Worm (Caenorhabditis elegans) whole organism, mixed stage, embryonic: Measurements from ENCODE around the gene F44E7.4.

ENCODE experiments used
- M03D4.4 ChIP-seq: sonication (generic microtip); optimal IDR thresholded peaks from 2 replicates; lab custom pipeline; 2017; ENCODE audit warnings: mild to moderate bottlenecking, missing genetic modification characterization, missing compliant biosample characterization
- bed-3 ChIP-seq: fragments of 200-800 bp; sonication (Bioruptor generic); optimal IDR thresholded peaks from 3 replicates; lab custom pipeline; 2018; ENCODE audit warnings: mild to moderate bottlenecking, missing genetic modification characterization, moderate library complexity, missing compliant biosample characterization
- blmp-1 ChIP-seq: fragments of 150-350 bp; optimal IDR thresholded peaks from 2 replicates; lab custom pipeline; 2014; ENCODE audit warnings: missing biosample characterization, missing genetic modification characterization
- ceh-39 ChIP-seq: fragments of 150-350 bp; optimal IDR thresholded peaks from 2 replicates; lab custom pipeline; 2014; ENCODE audit warnings: missing biosample characterization, missing genetic modification characterization
- ceh-43 ChIP-seq: fragments of 200-800 bp; sonication (Bioruptor generic); optimal IDR thresholded peaks from 2 replicates; lab custom pipeline; 2018; ENCODE audit warnings: mild to moderate bottlenecking, missing genetic modification characterization, moderate library complexity, missing compliant biosample characterization
- ceh-83 ChIP-seq: fragments of 200-800 bp; sonication (Bioruptor generic); optimal IDR thresholded peaks from 2 replicates; lab custom pipeline; 2018; ENCODE audit warnings: mild to moderate bottlenecking, missing genetic modification characterization, missing compliant biosample characterization
- ces-1 ChIP-seq: fragments of 150-350 bp; optimal IDR thresholded peaks from 2 replicates; lab custom pipeline; 2014; ENCODE audit warnings: missing biosample characterization, missing genetic modification reagents, missing genetic modification characterization
- cnd-1 ChIP-seq: fragments of 200-800 bp; sonication (Bioruptor generic); optimal IDR thresholded peaks from 2 replicates; lab custom pipeline; 2018; ENCODE audit warnings: mild to moderate bottlenecking, missing genetic modification characterization, missing compliant biosample characterization
- drap-1 ChIP-seq: fragments of 200-800 bp; sonication (Bioruptor generic); optimal IDR thresholded peaks from 3 replicates; lab custom pipeline; 2018; ENCODE audit warnings: mild to moderate bottlenecking, missing genetic modification characterization, missing compliant biosample characterization
- elt-1 ChIP-seq: sonication (generic microtip); optimal IDR thresholded peaks from 2 replicates; lab custom pipeline; 2017; ENCODE audit warnings: missing genetic modification characterization, mild to moderate bottlenecking, missing compliant biosample characterization, antibody characterized with exemption, moderate library complexity, borderline replicate concordance; ENCODE audit not compliant: insufficient read depth
- elt-3 ChIP-seq: fragments of 150-350 bp; optimal IDR thresholded peaks from 2 replicates; lab custom pipeline; 2014; ENCODE audit warnings: missing biosample characterization, missing genetic modification characterization
- flh-1 ChIP-seq: fragments of 200-800 bp; sonication (Bioruptor generic); optimal IDR thresholded peaks from 2 replicates; lab custom pipeline; 2018; ENCODE audit warnings: mild to moderate bottlenecking, missing genetic modification characterization, moderate library complexity, missing compliant biosample characterization
- hlh-1 ChIP-seq: fragments of 150-350 bp; optimal IDR thresholded peaks from 2 replicates; lab custom pipeline; 2014; ENCODE audit warnings: missing biosample characterization, missing genetic modification reagents, missing genetic modification characterization
- lin-13 ChIP-seq: fragments of 150-350 bp; optimal IDR thresholded peaks from 2 replicates; lab custom pipeline; 2014; ENCODE audit warnings: missing biosample characterization, missing genetic modification characterization
- lin-32 ChIP-seq: fragments of 200-800 bp; sonication (Bioruptor generic); optimal IDR thresholded peaks from 2 replicates; lab custom pipeline; 2018; ENCODE audit warnings: mild to moderate bottlenecking, missing genetic modification characterization, missing compliant biosample characterization
- lsy-2 ChIP-seq: fragments of 150-350 bp; optimal IDR thresholded peaks from 2 replicates; lab custom pipeline; 2014; ENCODE audit warnings: missing biosample characterization, missing genetic modification characterization
- mab-5 ChIP-seq: fragments of 150-350 bp; optimal IDR thresholded peaks from 2 replicates; lab custom pipeline; 2014; ENCODE audit warnings: missing biosample characterization, missing genetic modification characterization
- mep-1 ChIP-seq: fragments of 150-350 bp; optimal IDR thresholded peaks from 2 replicates; lab custom pipeline; 2017; ENCODE audit warnings: missing biosample characterization, missing genetic modification reagents, missing genetic modification characterization, inconsistent platforms
- mls-2 ChIP-seq: sonication (generic microtip); optimal IDR thresholded peaks from 2 replicates; lab custom pipeline; 2016; ENCODE audit warnings: mild to moderate bottlenecking, missing genetic modification characterization, moderate library complexity, missing compliant biosample characterization
- nhr-12 ChIP-seq: fragments of 150-350 bp; optimal IDR thresholded peaks from 2 replicates; lab custom pipeline; 2014; ENCODE audit warnings: missing biosample characterization, missing genetic modification characterization
- nhr-237 ChIP-seq: fragments of 150-350 bp; optimal IDR thresholded peaks from 2 replicates; lab custom pipeline; 2014; ENCODE audit warnings: missing biosample characterization, missing genetic modification characterization
- nhr-28 ChIP-seq: fragments of 150-350 bp; optimal IDR thresholded peaks from 2 replicates; lab custom pipeline; 2014; ENCODE audit warnings: missing biosample characterization, missing genetic modification characterization
- nhr-76 ChIP-seq: sonication (generic microtip); optimal IDR thresholded peaks from 2 replicates; lab custom pipeline; 2017; ENCODE audit warnings: missing biosample characterization, missing genetic modification characterization
- pha-4 ChIP-seq: fragments of 150-350 bp; optimal IDR thresholded peaks from 2 replicates; lab custom pipeline; 2018; ENCODE audit warnings: missing biosample characterization, missing genetic modification reagents, missing genetic modification characterization
- sem-2 ChIP-seq: fragments of 200-800 bp; sonication (Bioruptor generic); optimal IDR thresholded peaks from 2 replicates; lab custom pipeline; 2018; ENCODE audit warnings: mild to moderate bottlenecking, missing genetic modification characterization, missing compliant biosample characterization
- snpc-4 ChIP-seq: fragments of 150-350 bp; optimal IDR thresholded peaks from 2 replicates; lab custom pipeline; 2014; ENCODE audit warnings: missing biosample characterization, missing genetic modification characterization
- sptf-1 ChIP-seq: sonication (generic microtip); optimal IDR thresholded peaks from 2 replicates; lab custom pipeline; 2017; ENCODE audit warnings: mild to moderate bottlenecking, missing genetic modification characterization, moderate library complexity, missing compliant biosample characterization
- unc-120 ChIP-seq: sonication (generic microtip); optimal IDR thresholded peaks from 2 replicates; lab custom pipeline; 2017; ENCODE audit warnings: missing genetic modification characterization, missing compliant biosample characterization; ENCODE audit not compliant: poor library complexity, severe bottlenecking
- unc-39 ChIP-seq: fragments of 150-350 bp; optimal IDR thresholded peaks from 2 replicates; lab custom pipeline; 2014; ENCODE audit warnings: missing biosample characterization, missing genetic modification characterization
- unc-62 ChIP-seq: fragments of 150-350 bp; optimal IDR thresholded peaks from 2 replicates; lab custom pipeline; 2014; ENCODE audit warnings: missing biosample characterization, missing genetic modification reagents, missing genetic modification characterization
- ztf-11 ChIP-seq: fragments of 150-350 bp; optimal IDR thresholded peaks from 2 replicates; lab custom pipeline; 2014; ENCODE audit warnings: missing biosample characterization, missing genetic modification characterization

F44E7.4 gene

DNA sequence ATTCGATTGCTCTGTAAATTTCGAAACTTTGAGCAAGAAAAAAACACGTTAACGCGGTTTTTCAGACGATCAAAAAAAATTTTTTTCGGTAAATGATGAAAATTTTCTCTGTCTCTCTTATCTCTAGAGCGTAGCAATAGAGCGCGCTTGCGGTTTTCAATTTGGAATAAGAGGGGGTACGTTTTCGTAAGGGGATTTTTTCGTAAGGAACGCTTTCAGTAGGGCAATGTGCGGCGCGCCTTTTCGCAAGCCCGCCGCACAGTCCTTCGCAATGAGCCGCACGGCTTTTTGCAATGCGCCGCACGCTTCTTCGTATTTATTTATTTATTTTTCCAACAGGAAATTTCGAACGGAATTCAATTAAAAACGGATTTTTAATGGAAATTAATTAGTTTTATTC, at the start of gene F44E7.4:
TSS of gene F44E7.4 (minus strand) at position 13 of the 400 bp plus-strand sequence.
- TF ChIP-seq lsy-2 (tag; lab: Kevin White, UChicago) = peak; percentile 43
- peak; percentile 7 for TF ChIP-seq unc-120 (tag; lab: Kevin White, UChicago)
- peak; percentile 61 for TF ChIP-seq mep-1 (tag; lab: Kevin White, UChicago)
- peak; percentile 18 for TF ChIP-seq lin-13 (tag; lab: Kevin White, UChicago)

DNA sequence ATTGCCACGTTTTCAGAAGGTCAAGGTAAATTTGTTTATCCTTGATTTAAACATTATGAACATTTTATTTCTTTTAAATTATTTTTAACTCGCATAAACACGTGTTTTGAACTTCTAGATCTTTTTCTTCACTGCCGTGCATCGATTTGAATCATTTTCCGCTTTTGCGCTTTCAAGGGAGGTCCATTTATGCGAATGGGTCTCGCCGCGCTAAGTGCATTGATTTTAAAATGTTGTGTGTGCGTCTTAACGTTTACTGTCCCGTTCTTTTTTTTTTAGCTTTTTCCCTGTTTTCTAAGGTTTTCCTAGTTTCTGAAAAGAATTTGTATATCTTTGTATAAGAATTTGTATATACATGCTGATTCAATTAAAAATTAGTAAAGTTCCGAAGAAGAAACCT, 48.7 kb upstream of the F44E7.4 start:
- TF ChIP-seq drap-1 (GFP tag; lab: Kevin White, UChicago) (no peak), cnd-1 (tag; lab: Kevin White, UChicago) (no peak), hlh-1 (tag; lab: Kevin White, UChicago) (no peak), ztf-11 (tag; lab: Kevin White, UChicago) (no peak), ceh-43 (no peak), lin-32 (GFP tag; lab: Kevin White, UChicago) (no peak), pha-4 (tag; lab: Kevin White, UChicago) (no peak), snpc-4 (tag; lab: Kevin White, UChicago) (no peak), ceh-39 (tag; lab: Kevin White, UChicago) (no peak), elt-3 (tag; lab: Kevin White, UChicago) (no peak), nhr-12 (no peak), sptf-1 (no peak), ceh-83 (GFP tag; lab: Kevin White, UChicago) (no peak), mep-1 (tag; lab: Kevin White, UChicago) (no peak), ces-1 (no peak), mab-5 (tag; lab: Kevin White, UChicago) (no peak), blmp-1 (tag; lab: Kevin White, UChicago) (no peak)
- TF ChIP-seq, all 35 proteins: peak for 0

DNA sequence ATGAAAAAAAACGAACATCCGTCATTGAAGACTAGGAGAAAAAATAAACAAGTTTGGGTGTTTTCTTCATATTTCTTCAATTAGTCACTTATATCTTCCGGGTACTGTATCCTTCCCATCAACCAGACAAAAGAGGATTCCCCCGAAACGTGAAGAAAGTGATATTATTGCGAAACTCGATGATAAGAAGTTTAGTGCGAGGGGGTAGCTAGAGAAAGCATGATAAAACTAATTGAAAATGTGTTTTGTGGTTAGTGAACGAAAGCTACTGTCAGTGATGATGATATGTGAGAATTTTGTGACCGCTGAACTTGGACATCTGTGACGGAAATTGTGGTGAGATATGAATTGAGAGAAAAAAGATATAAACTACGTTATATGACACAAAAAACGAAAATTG, 46.2 kb upstream of the F44E7.4 start:
- TF ChIP-seq nhr-237 (tag; lab: Kevin White, UChicago) (no peak), elt-3 (tag; lab: Kevin White, UChicago) (peak; percentile 27), bed-3 (GFP tag; lab: Kevin White, UChicago) (no peak), ceh-39 (tag; lab: Kevin White, UChicago) (no peak)
- TF ChIP-seq, all 35 proteins: peak for 1

DNA sequence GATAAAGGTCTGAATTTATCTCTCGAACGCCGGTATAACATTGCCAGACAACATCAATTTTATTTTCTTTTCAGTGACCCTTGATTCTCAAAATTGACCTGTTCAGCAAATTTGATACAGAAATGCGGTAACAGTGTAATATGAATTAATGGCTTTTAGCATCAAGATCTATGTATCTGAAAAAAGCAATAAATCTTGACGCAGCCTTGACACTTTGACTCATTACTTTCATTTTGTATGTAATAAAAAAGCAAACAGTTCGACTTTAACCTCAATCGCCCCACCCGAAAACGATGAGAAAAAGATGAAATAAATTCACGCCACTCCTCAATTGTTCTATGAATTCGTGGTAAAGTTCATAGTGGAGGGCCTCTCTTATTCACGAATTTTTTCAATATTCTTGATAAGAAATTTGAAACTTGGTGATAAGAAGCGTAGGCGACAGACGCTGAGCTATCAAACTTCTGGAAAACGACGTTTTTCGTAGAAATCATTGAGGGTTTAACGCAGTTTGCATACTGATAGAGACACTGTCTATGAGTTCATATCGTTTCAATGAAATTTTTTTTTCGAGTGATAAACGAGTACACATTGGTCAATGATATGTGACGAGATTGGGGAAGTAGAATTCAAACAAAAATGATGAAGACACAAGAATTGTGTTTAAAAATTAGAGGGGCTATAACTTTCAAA, 44.8 kb upstream of the F44E7.4 start:
- TF ChIP-seq mab-5 (tag; lab: Kevin White, UChicago) (no peak), nhr-76 (tag; lab: Kevin White, UChicago) (no peak)

DNA sequence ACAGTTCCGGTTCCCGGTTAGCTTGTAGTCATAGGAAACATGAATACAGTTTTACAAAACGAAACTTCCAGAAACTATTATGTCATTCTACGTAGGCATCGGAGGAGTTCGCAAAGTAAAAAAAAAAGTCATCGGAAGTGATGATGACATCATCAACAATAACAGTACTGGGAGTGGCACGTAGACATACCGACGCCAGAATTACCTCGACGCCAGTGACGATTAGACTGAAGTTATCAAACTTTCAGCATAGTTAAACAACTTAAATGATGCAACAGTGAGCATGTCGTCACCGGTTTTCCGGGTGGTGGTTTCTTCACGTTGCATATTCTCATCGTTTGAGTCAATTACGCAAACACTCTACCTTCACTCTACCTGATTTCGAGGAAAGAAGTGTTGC, 43.6 kb upstream of the F44E7.4 start:
- TF ChIP-seq flh-1 (GFP tag; lab: Kevin White, UChicago) = no peak
- TF ChIP-seq snpc-4 (tag; lab: Kevin White, UChicago) = no peak
- TF ChIP-seq lsy-2 (tag; lab: Kevin White, UChicago) = no peak
- no peak for TF ChIP-seq mls-2 (tag; lab: Kevin White, UChicago)

DNA sequence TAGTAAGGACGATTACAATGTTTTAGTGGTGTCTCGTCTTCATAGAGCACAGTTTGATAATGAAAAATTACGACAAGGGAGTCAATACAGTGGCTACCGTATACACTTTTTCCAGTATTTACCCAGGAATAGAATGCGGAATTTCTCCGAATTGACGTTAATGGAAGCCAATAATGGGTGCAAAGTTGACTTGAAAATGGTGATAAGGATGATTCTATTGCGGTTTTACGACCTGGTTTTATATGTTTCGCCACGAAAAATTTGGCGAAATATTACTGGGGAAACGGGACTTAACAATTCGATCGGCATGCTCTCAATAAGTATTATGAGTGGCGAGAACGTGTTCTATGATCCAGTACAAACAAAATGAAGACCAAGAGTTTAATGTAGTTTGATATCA, 43.1 kb upstream of the F44E7.4 start:
- TF ChIP-seq flh-1 (GFP tag; lab: Kevin White, UChicago) (no peak), M03D4.4 (no peak), unc-39 (tag; lab: Kevin White, UChicago) (no peak), elt-3 (tag; lab: Kevin White, UChicago) (no peak)

DNA sequence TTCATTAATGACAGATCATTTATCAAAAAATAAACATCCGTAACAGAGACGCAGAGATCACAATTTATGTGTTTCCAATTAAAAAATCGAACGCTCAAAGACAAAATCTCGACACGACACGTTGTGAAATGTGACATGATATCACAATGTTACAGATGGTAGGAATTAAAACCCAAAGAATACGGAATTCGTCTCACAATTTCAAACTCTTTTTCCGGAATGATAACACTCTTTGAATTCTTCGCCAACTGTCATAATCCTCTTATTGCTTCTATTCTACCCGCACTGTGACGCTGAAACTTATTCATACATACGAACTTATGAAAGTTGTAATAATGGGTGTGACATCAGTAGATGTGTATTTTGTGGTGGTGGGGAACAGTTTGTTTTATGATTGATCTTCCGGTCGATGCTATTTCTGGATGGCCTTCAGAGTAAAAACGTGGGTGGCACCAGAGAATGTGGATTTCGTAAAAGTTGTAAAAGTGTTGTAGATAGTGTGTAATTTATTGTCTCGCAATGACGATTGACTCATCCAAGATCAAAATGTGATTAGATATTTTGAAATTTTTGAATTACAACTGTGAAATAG, 39.8 kb upstream of the F44E7.4 start:
- TF ChIP-seq sem-2 (GFP tag; lab: Kevin White, UChicago) (no peak), elt-3 (tag; lab: Kevin White, UChicago) (no peak), lin-13 (tag; lab: Kevin White, UChicago) (no peak), ces-1 (no peak), nhr-28 (tag; lab: Kevin White, UChicago) (no peak), ztf-11 (tag; lab: Kevin White, UChicago) (no peak), M03D4.4 (no peak), nhr-12 (no peak), unc-62 (GFP tag; lab: Kevin White, UChicago) (no peak), elt-1 (tag; lab: Kevin White, UChicago) (no peak), bed-3 (GFP tag; lab: Kevin White, UChicago) (no peak), mab-5 (tag; lab: Kevin White, UChicago) (no peak), ceh-39 (tag; lab: Kevin White, UChicago) (no peak), unc-39 (tag; lab: Kevin White, UChicago) (no peak)
